Worm (Caenorhabditis elegans) whole organism, L4 larva: Measurements from ENCODE around the gene F01F1.3.

Experiments
- D1046.2 ChIP-seq: fragments of 200-800 bp; sonication (Bioruptor generic); IDR thresholded peaks from 2 replicates; pipeline ENCODE4 v1.3.6; 2022; ENCODE audit warnings: missing genetic modification characterization, missing compliant biosample characterization
- F10B5.3 ChIP-seq: sonication (generic microtip); optimal IDR thresholded peaks from 2 replicates; lab custom pipeline; 2016; ENCODE audit warnings: mild to moderate bottlenecking, missing genetic modification characterization, missing compliant biosample characterization
- F26F4.8 ChIP-seq: fragments of 200-800 bp; sonication (Bioruptor generic); conservative IDR thresholded peaks from 2 replicates; pipeline ENCODE4 v1.3.6; 2022; ENCODE audit warnings: missing genetic modification characterization, missing compliant biosample characterization
- F37D6.2 ChIP-seq: sonication (generic microtip); optimal IDR thresholded peaks from 2 replicates; lab custom pipeline; 2016; ENCODE audit warnings: mild to moderate bottlenecking, missing genetic modification characterization, missing compliant biosample characterization
- F49E8.2 ChIP-seq: sonication (generic microtip); optimal IDR thresholded peaks from 2 replicates; lab custom pipeline; 2016; ENCODE audit warnings: missing compliant biosample characterization, mild to moderate bottlenecking, missing genetic modification characterization, borderline replicate concordance
- Y48G9A.11 ChIP-seq: fragments of 200-800 bp; sonication (Bioruptor generic); IDR thresholded peaks from 2 replicates; pipeline ENCODE4 v1.3.6; 2022; ENCODE audit warnings: missing genetic modification reagents, missing genetic modification characterization, missing compliant biosample characterization
- Y5F2A.4 ChIP-seq: fragments of 200-800 bp; sonication (Bioruptor generic); optimal IDR thresholded peaks from 2 replicates; lab custom pipeline; 2018; ENCODE audit warnings: mild to moderate bottlenecking, missing genetic modification characterization, missing compliant biosample characterization
- aly-2 ChIP-seq: sonication (generic microtip); optimal IDR thresholded peaks from 2 replicates; lab custom pipeline; 2018; ENCODE audit warnings: missing biosample characterization, missing genetic modification characterization
- ama-1 ChIP-seq: fragments of 150-350 bp; optimal IDR thresholded peaks from 2 replicates; lab custom pipeline; 2014; ENCODE audit warnings: inconsistent platforms, mixed read lengths
- ceh-20 ChIP-seq: fragments of 200-800 bp; sonication (Bioruptor generic); IDR thresholded peaks from 2 replicates; pipeline ENCODE4 v1.3.6; 2022; ENCODE audit warnings: missing genetic modification reagents, missing genetic modification characterization, missing compliant biosample characterization
- ceh-44 ChIP-seq: fragments of 200-800 bp; sonication (Bioruptor generic); IDR thresholded peaks from 2 replicates; pipeline ENCODE4 v1.3.6; 2022; ENCODE audit warnings: missing genetic modification reagents, missing genetic modification characterization, missing compliant biosample characterization
- ces-1 ChIP-seq: fragments of 150-350 bp; sonication (generic microtip); optimal IDR thresholded peaks from 4 replicates; lab custom pipeline; 2014; ENCODE audit warnings: missing biosample characterization, missing genetic modification reagents, missing genetic modification characterization
- ctbp-1 ChIP-seq: fragments of 200-800 bp; sonication (Bioruptor generic); IDR thresholded peaks from 2 replicates; pipeline ENCODE4 v1.3.6; 2022; ENCODE audit warnings: missing genetic modification reagents, missing genetic modification characterization, missing compliant biosample characterization
- daf-12 ChIP-seq: fragments of 150-350 bp; optimal IDR thresholded peaks from 2 replicates; lab custom pipeline; 2014; ENCODE audit warnings: missing biosample characterization, missing genetic modification reagents, missing genetic modification characterization
- daf-16 ChIP-seq, 3 experiments: sonication (generic microtip); optimal IDR thresholded peaks; 2 replicates each; lab custom pipeline; 2016 to 2017; ENCODE audit warnings: missing genetic modification characterization in 3 of 3, missing genetic modification reagents in 3 of 3, mild to moderate bottlenecking in 2 of 3, missing compliant biosample characterization in 2 of 3, missing biosample characterization in 1 of 3, moderate library complexity in 1 of 3
- dmd-9 ChIP-seq: fragments of 200-800 bp; sonication (Bioruptor generic); IDR thresholded peaks from 2 replicates; pipeline ENCODE4 v1.3.6; 2022; ENCODE audit warnings: missing genetic modification reagents, missing genetic modification characterization, missing compliant biosample characterization
- dpl-1 ChIP-seq: fragments of 150-350 bp; optimal IDR thresholded peaks from 2 replicates; lab custom pipeline; 2014; ENCODE audit warnings: missing biosample characterization, missing genetic modification reagents, missing genetic modification characterization
- duxl-1 ChIP-seq: sonication (generic microtip); optimal IDR thresholded peaks from 2 replicates; lab custom pipeline; 2016; ENCODE audit warnings: mild to moderate bottlenecking, missing genetic modification characterization, moderate library complexity, missing compliant biosample characterization; ENCODE audit not compliant: poor library complexity
- dve-1 ChIP-seq: sonication (generic microtip); optimal IDR thresholded peaks from 2 replicates; lab custom pipeline; 2017; ENCODE audit warnings: antibody characterized with exemption, mild to moderate bottlenecking, missing genetic modification characterization, missing compliant biosample characterization; ENCODE audit not compliant: insufficient read depth
- egl-27 ChIP-seq: sonication (generic microtip); optimal IDR thresholded peaks from 3 replicates; lab custom pipeline; 2017; ENCODE audit warnings: missing biosample characterization, missing genetic modification reagents, missing genetic modification characterization
- fkh-10 ChIP-seq: fragments of 150-350 bp; optimal IDR thresholded peaks from 2 replicates; lab custom pipeline; 2014; ENCODE audit warnings: missing biosample characterization, missing genetic modification reagents, missing genetic modification characterization
- jun-1 ChIP-seq: fragments of 150-350 bp; optimal IDR thresholded peaks from 2 replicates; lab custom pipeline; 2014; ENCODE audit warnings: missing biosample characterization, missing genetic modification reagents, missing genetic modification characterization
- lim-7 ChIP-seq: fragments of 200-800 bp; sonication (Bioruptor generic); IDR thresholded peaks from 2 replicates; pipeline ENCODE4 v1.3.6; 2022; ENCODE audit warnings: missing genetic modification characterization, missing compliant biosample characterization
- lin-1 ChIP-seq: fragments of 200-800 bp; sonication (Bioruptor generic); IDR thresholded peaks from 2 replicates; pipeline ENCODE4 v1.3.6; 2022; ENCODE audit warnings: missing genetic modification reagents, missing genetic modification characterization, missing compliant biosample characterization
- lin-29 ChIP-seq: fragments of 200-800 bp; sonication (Bioruptor generic); IDR thresholded peaks from 2 replicates; pipeline ENCODE4 v1.3.6; 2022; ENCODE audit warnings: missing genetic modification reagents, missing genetic modification characterization, missing compliant biosample characterization
- lin-38 ChIP-seq: fragments of 200-800 bp; sonication (Bioruptor generic); IDR thresholded peaks from 2 replicates; pipeline ENCODE4 v1.3.6; 2022; ENCODE audit warnings: missing genetic modification reagents, missing genetic modification characterization, missing compliant biosample characterization
- lin-39 ChIP-seq: fragments of 150-350 bp; optimal IDR thresholded peaks from 2 replicates; lab custom pipeline; 2014; ENCODE audit warnings: missing biosample characterization, missing genetic modification reagents, missing genetic modification characterization
- lsy-2 ChIP-seq, 2 experiments: fragments of 150-350 bp in 1 of 2; sonication (generic microtip) in 1 of 2; optimal IDR thresholded peaks; 2 replicates each; lab custom pipeline; 2014 to 2017; ENCODE audit warnings: missing biosample characterization in 2 of 2, missing genetic modification characterization in 2 of 2
- madf-5 ChIP-seq, 2 experiments: fragments of 200-800 bp; sonication (Bioruptor generic); IDR thresholded peaks; 2 replicates each; pipeline ENCODE4 v1.3.6; 2022; ENCODE audit warnings: missing compliant biosample characterization in 2 of 2, missing genetic modification characterization in 2 of 2
- mdt-29 ChIP-seq: fragments of 200-800 bp; sonication (Bioruptor generic); IDR thresholded peaks from 2 replicates; pipeline ENCODE4 v1.3.6; 2022; ENCODE audit warnings: missing genetic modification reagents, missing genetic modification characterization, missing compliant biosample characterization
- mep-1 ChIP-seq: fragments of 150-350 bp; sonication (generic microtip); optimal IDR thresholded peaks from 3 replicates; lab custom pipeline; 2014; ENCODE audit warnings: missing biosample characterization, missing genetic modification characterization
- mes-2 ChIP-seq: sonication (generic microtip); optimal IDR thresholded peaks from 2 replicates; lab custom pipeline; 2016; ENCODE audit warnings: missing genotype, mild to moderate bottlenecking, missing genetic modification characterization, missing compliant biosample characterization; ENCODE audit not compliant: poor library complexity, severe bottlenecking
- mxl-2 ChIP-seq: fragments of 200-800 bp; sonication (Bioruptor generic); conservative IDR thresholded peaks from 2 replicates; pipeline ENCODE4 v1.3.6; 2022; ENCODE audit warnings: missing genetic modification reagents, missing genetic modification characterization, missing compliant biosample characterization
- mxl-3 ChIP-seq: fragments of 200-800 bp; sonication (Bioruptor generic); optimal IDR thresholded peaks from 2 replicates; lab custom pipeline; 2018; ENCODE audit warnings: mild to moderate bottlenecking, missing genetic modification characterization, missing compliant biosample characterization
- nhr-10 ChIP-seq: fragments of 150-350 bp; optimal IDR thresholded peaks from 2 replicates; lab custom pipeline; 2014; ENCODE audit warnings: missing biosample characterization, missing genetic modification characterization
- nhr-102 ChIP-seq: sonication (generic microtip); optimal IDR thresholded peaks from 2 replicates; lab custom pipeline; 2016; ENCODE audit warnings: mild to moderate bottlenecking, missing genetic modification characterization, moderate library complexity, missing compliant biosample characterization
- nhr-48 ChIP-seq: sonication (generic microtip); optimal IDR thresholded peaks from 2 replicates; lab custom pipeline; 2016; ENCODE audit warnings: mild to moderate bottlenecking, missing genetic modification characterization, missing compliant biosample characterization
- nhr-76 ChIP-seq: fragments of 150-350 bp; optimal IDR thresholded peaks from 2 replicates; lab custom pipeline; 2014; ENCODE audit warnings: missing biosample characterization, missing genetic modification characterization
- pqm-1 ChIP-seq: sonication (generic microtip); optimal IDR thresholded peaks from 2 replicates; lab custom pipeline; 2017; ENCODE audit warnings: missing biosample characterization, missing genetic modification characterization
- rbr-2 ChIP-seq: sonication (generic microtip); optimal IDR thresholded peaks from 2 replicates; lab custom pipeline; 2016; ENCODE audit warnings: missing genotype, missing genetic modification characterization, missing compliant biosample characterization
- sdz-12 ChIP-seq: fragments of 200-800 bp; sonication (Bioruptor generic); optimal IDR thresholded peaks from 2 replicates; lab custom pipeline; 2018; ENCODE audit warnings: mild to moderate bottlenecking, missing genetic modification characterization, missing compliant biosample characterization
- set-16 ChIP-seq: fragments of 200-800 bp; sonication (Bioruptor generic); IDR thresholded peaks from 2 replicates; pipeline ENCODE4 v1.3.6; 2022; ENCODE audit warnings: missing genetic modification reagents, missing genetic modification characterization, missing compliant biosample characterization
- snpc-1.2 ChIP-seq: fragments of 200-800 bp; sonication (Bioruptor generic); IDR thresholded peaks from 2 replicates; pipeline ENCODE4 v1.3.6; 2022; ENCODE audit warnings: missing genetic modification reagents, missing genetic modification characterization, missing compliant biosample characterization
- spr-1 ChIP-seq: sonication (generic microtip); optimal IDR thresholded peaks from 2 replicates; lab custom pipeline; 2016; ENCODE audit warnings: mild to moderate bottlenecking, missing genetic modification characterization, missing compliant biosample characterization
- zfp-2 ChIP-seq: sonication (generic microtip); optimal IDR thresholded peaks from 2 replicates; lab custom pipeline; 2016; ENCODE audit warnings: mild to moderate bottlenecking, missing genetic modification characterization, missing compliant biosample characterization
- zfp-3 ChIP-seq: fragments of 200-800 bp; sonication (Bioruptor generic); conservative IDR thresholded peaks from 2 replicates; pipeline ENCODE4 v1.3.6; 2022; ENCODE audit warnings: missing genetic modification reagents, missing genetic modification characterization, missing compliant biosample characterization
- ztf-11 ChIP-seq: fragments of 150-350 bp; optimal IDR thresholded peaks from 2 replicates; lab custom pipeline; 2014; ENCODE audit warnings: missing biosample characterization, missing genetic modification characterization
- ztf-7 ChIP-seq: fragments of 150-350 bp; optimal IDR thresholded peaks from 2 replicates; lab custom pipeline; 2014; ENCODE audit warnings: missing biosample characterization, missing genetic modification characterization

F01F1.3 gene

ce11 chrIII:5853240-5853639 lies 18.5 kb upstream of the F01F1.3 start, which contains the start of gene ddx-23 (continued):
- TF ChIP-seq ctbp-1 (GFP tag; lab: Robert Waterston, UW) (no peak), fkh-10 (GFP tag; lab: Kevin White, UChicago) (no peak), lsy-2 (tag; optimal IDR thresholded peaks at IDR 0.05; lab: Kevin White, UChicago) (peak in 1 of 2 experiments; percentile 71), spr-1 (tag; lab: Kevin White, UChicago) (no peak), set-16 (GFP tag; lab: Robert Waterston, UW) (no peak), daf-16 (GFP tag; optimal IDR thresholded peaks at IDR 0.05; lab: Kevin White, UChicago) (peak in 1 of 2 experiments; percentile 26), daf-16 (tag; optimal IDR thresholded peaks at IDR 0.05; lab: Kevin White, UChicago) (peak; percentile 31), Y5F2A.4 (GFP tag; lab: Kevin White, UChicago) (peak; percentile 22), snpc-1.2 (GFP tag; lab: Robert Waterston, UW) (peak; percentile 27; the same call in 1 of the 2 replicates), mes-2 (tag; lab: Kevin White, UChicago) (peak; percentile 76), duxl-1 (tag; lab: Kevin White, UChicago) (no peak), lin-1 (GFP tag; lab: Robert Waterston, UW) (no peak)

- TF ChIP-seq aly-2 (tag; lab: Kevin White, UChicago): no peak
- TF ChIP-seq mxl-2 (GFP tag; lab: Robert Waterston, UW): no peak
- no peak for TF ChIP-seq lim-7 (GFP tag; lab: Robert Waterston, UW)
- no peak for TF ChIP-seq lin-29
- no peak for TF ChIP-seq Y48G9A.11 (GFP tag; lab: Robert Waterston, UW)
- no peak for TF ChIP-seq ceh-20
- TF ChIP-seq ztf-7 (tag; lab: Kevin White, UChicago): peak; percentile 71
- TF ChIP-seq dmd-9: no peak
- no peak for TF ChIP-seq mdt-29
- no peak for TF ChIP-seq zfp-2 (tag; lab: Kevin White, UChicago)
- no peak for TF ChIP-seq F26F4.8 (GFP tag; lab: Robert Waterston, UW)
- TF ChIP-seq nhr-48 (tag; lab: Kevin White, UChicago): no peak
- no peak for TF ChIP-seq snpc-1.2 (GFP tag; lab: Robert Waterston, UW)
- TF ChIP-seq F49E8.2 (tag; lab: Kevin White, UChicago): no peak
- no peak for TF ChIP-seq lin-1 (GFP tag; lab: Robert Waterston, UW)
- TF ChIP-seq zfp-3 (GFP tag; lab: Robert Waterston, UW): no peak; the same call in 1 of the 2 replicates
- peak; percentile 96 for TF ChIP-seq dpl-1 (GFP tag; lab: Kevin White, UChicago)
- TF ChIP-seq set-16 (GFP tag; lab: Robert Waterston, UW): no peak
- TF ChIP-seq ces-1: no peak
- no peak for TF ChIP-seq D1046.2 (GFP tag; lab: Robert Waterston, UW)
- TF ChIP-seq nhr-10 (tag; lab: Kevin White, UChicago): no peak
- peak; percentile 9 for TF ChIP-seq spr-1 (tag; lab: Kevin White, UChicago)
- no peak for TF ChIP-seq fkh-10 (GFP tag; lab: Kevin White, UChicago)
- TF ChIP-seq sdz-12 (GFP tag; lab: Kevin White, UChicago): no peak
- no peak for TF ChIP-seq F10B5.3 (tag; lab: Kevin White, UChicago)
- TF ChIP-seq ama-1 (lab: Kevin White, UChicago): no peak
- peak; percentile 87 for TF ChIP-seq mep-1
- no peak for TF ChIP-seq lin-39
- no peak for TF ChIP-seq mxl-3
- peak; percentile 2 for TF ChIP-seq pqm-1 (tag; lab: Kevin White, UChicago)
- no peak for TF ChIP-seq ceh-44 (GFP tag; lab: Robert Waterston, UW)
- TF ChIP-seq jun-1 (tag; lab: Kevin White, UChicago): no peak
- TF ChIP-seq nhr-76 (tag; lab: Kevin White, UChicago): no peak
- TF ChIP-seq nhr-102 (tag; lab: Kevin White, UChicago): no peak
- TF ChIP-seq F37D6.2 (tag; lab: Kevin White, UChicago): no peak
- TF ChIP-seq lin-38 (GFP tag; lab: Robert Waterston, UW): peak; percentile 62
- TF ChIP-seq egl-27 (tag; lab: Kevin White, UChicago): no peak
- no peak for TF ChIP-seq madf-5 (GFP tag; IDR thresholded peaks at IDR 0.05; lab: Robert Waterston, UW)
- peak; percentile 62 for TF ChIP-seq rbr-2 (tag; lab: Kevin White, UChicago)
- no peak for TF ChIP-seq ztf-11
- TF ChIP-seq dve-1 (tag; lab: Kevin White, UChicago): peak; percentile 79
- no peak for TF ChIP-seq daf-12 (tag; lab: Kevin White, UChicago)
Observed at ce11 chrIII:5855637-5856179, 16.0 kb upstream of the F01F1.3 start, which contains the start of the genes cct-6 and alh-9. cct-6 (minus strand) TSS chrIII:5855687. alh-9 (plus strand) TSS chrIII:5856018.
